Worm (Caenorhabditis elegans) whole organism, L1 larva: ENCODE results near the gene mec-17.

Source experiments
- F16B12.6 ChIP-seq: fragments of 150-350 bp; optimal IDR thresholded peaks from 2 replicates; lab custom pipeline; 2014; ENCODE audit warnings: missing biosample characterization, missing genetic modification characterization
- aly-2 ChIP-seq: fragments of 150-350 bp; optimal IDR thresholded peaks from 2 replicates; lab custom pipeline; 2014; ENCODE audit warnings: missing biosample characterization, missing genetic modification characterization
- blmp-1 ChIP-seq: fragments of 150-350 bp; optimal IDR thresholded peaks from 2 replicates; lab custom pipeline; 2014; ENCODE audit warnings: missing biosample characterization, missing genetic modification characterization
- ceh-90 ChIP-seq: sonication (generic microtip); optimal IDR thresholded peaks from 2 replicates; lab custom pipeline; 2016; ENCODE audit warnings: missing genetic modification characterization, missing compliant biosample characterization
- dpl-1 ChIP-seq, 3 experiments: fragments of 150-350 bp in 2 of 3; sonication (generic microtip) in 1 of 3; optimal IDR thresholded peaks; 2 replicates each; lab custom pipeline; 2014 to 2017; ENCODE audit warnings: missing biosample characterization in 3 of 3, missing genetic modification characterization in 3 of 3, missing genetic modification reagents in 3 of 3
- dsc-1 ChIP-seq: sonication (generic microtip); optimal IDR thresholded peaks from 2 replicates; lab custom pipeline; 2016; ENCODE audit warnings: mild to moderate bottlenecking, missing genetic modification characterization, missing compliant biosample characterization
- efl-1 ChIP-seq, 4 experiments: fragments of 150-350 bp; optimal IDR thresholded peaks in 3 of 4; peaks in 1 of 4; 1 replicate in 1 of 4; 2 replicates in 3 of 4; lab custom pipeline; 2014; ENCODE audit warnings: missing biosample characterization in 2 of 4, missing genetic modification characterization in 2 of 4, missing genetic modification reagents in 2 of 4
- efl-3 ChIP-seq: fragments of 200-800 bp; sonication (Bioruptor generic); optimal IDR thresholded peaks from 2 replicates; lab custom pipeline; 2018; ENCODE audit warnings: mild to moderate bottlenecking, missing genetic modification characterization, missing compliant biosample characterization
- elt-2 ChIP-seq: sonication (generic microtip); optimal IDR thresholded peaks from 2 replicates; lab custom pipeline; 2016; ENCODE audit warnings: missing genetic modification characterization, mild to moderate bottlenecking, inconsistent platforms, missing compliant biosample characterization, missing genetic modification reagents
- elt-3 ChIP-seq, 6 experiments: fragments of 150-350 bp in 1 of 6; sonication (generic microtip); optimal IDR thresholded peaks; 2 replicates each; lab custom pipeline; 2017 to 2018; ENCODE audit warnings: missing biosample characterization in 6 of 6, missing genetic modification characterization in 6 of 6, inconsistent platforms in 1 of 6
- fkh-8 ChIP-seq: sonication (generic microtip); optimal IDR thresholded peaks from 2 replicates; lab custom pipeline; 2016; ENCODE audit warnings: mild to moderate bottlenecking, missing genetic modification characterization, missing compliant biosample characterization
- fos-1 ChIP-seq: fragments of 150-350 bp; optimal IDR thresholded peaks from 2 replicates; lab custom pipeline; 2014; ENCODE audit warnings: missing biosample characterization, missing genetic modification characterization
- hlh-4 ChIP-seq: sonication (generic microtip); optimal IDR thresholded peaks from 2 replicates; lab custom pipeline; 2016; ENCODE audit warnings: mild to moderate bottlenecking, missing genetic modification characterization, missing compliant biosample characterization
- hpl-2 ChIP-seq: fragments of 150-350 bp; optimal IDR thresholded peaks from 2 replicates; lab custom pipeline; 2014; ENCODE audit warnings: missing biosample characterization, missing genetic modification reagents, missing genetic modification characterization
- isw-1 ChIP-seq: fragments of 200-800 bp; sonication (Bioruptor generic); IDR thresholded peaks from 2 replicates; pipeline ENCODE4 v1.3.6; 2022; ENCODE audit warnings: missing genetic modification characterization, missing compliant biosample characterization
- jun-1 ChIP-seq: fragments of 150-350 bp; optimal IDR thresholded peaks from 2 replicates; lab custom pipeline; 2014; ENCODE audit warnings: missing biosample characterization, missing genetic modification reagents, missing genetic modification characterization
- lin-13 ChIP-seq: fragments of 150-350 bp; optimal IDR thresholded peaks from 2 replicates; lab custom pipeline; 2014; ENCODE audit warnings: missing biosample characterization, missing genetic modification reagents, missing genetic modification characterization
- lin-14 ChIP-seq: fragments of 200-800 bp; sonication (Bioruptor generic); optimal IDR thresholded peaks from 2 replicates; lab custom pipeline; 2018; ENCODE audit warnings: mild to moderate bottlenecking, missing genetic modification characterization, moderate library complexity, missing compliant biosample characterization
- lin-15B ChIP-seq: fragments of 150-350 bp; sonication (generic microtip); optimal IDR thresholded peaks from 3 replicates; lab custom pipeline; 2014; ENCODE audit warnings: missing biosample characterization, missing genetic modification characterization
- lin-35 ChIP-seq, 2 experiments: fragments of 150-350 bp; optimal IDR thresholded peaks; 2 replicates each; lab custom pipeline; 2014; ENCODE audit warnings: missing biosample characterization in 2 of 2, missing genetic modification characterization in 2 of 2, missing genetic modification reagents in 2 of 2
- lin-39 ChIP-seq: fragments of 150-350 bp; optimal IDR thresholded peaks from 2 replicates; lab custom pipeline; 2014; ENCODE audit warnings: missing biosample characterization, missing genetic modification reagents, missing genetic modification characterization
- lsy-2 ChIP-seq, 2 experiments: fragments of 150-350 bp; optimal IDR thresholded peaks; 2 replicates each; lab custom pipeline; 2014; ENCODE audit warnings: missing biosample characterization in 2 of 2, missing genetic modification characterization in 2 of 2
- mdl-1 ChIP-seq, 2 experiments: fragments of 150-350 bp; optimal IDR thresholded peaks; 2 replicates each; lab custom pipeline; 2014 to 2017; ENCODE audit warnings: missing biosample characterization in 2 of 2, missing genetic modification characterization in 2 of 2, inconsistent platforms in 1 of 2
- mef-2 ChIP-seq: fragments of 150-350 bp; optimal IDR thresholded peaks from 2 replicates; lab custom pipeline; 2014; ENCODE audit warnings: missing biosample characterization, missing genetic modification characterization
- nhr-19 ChIP-seq: fragments of 200-800 bp; sonication (Bioruptor generic); conservative IDR thresholded peaks from 2 replicates; pipeline ENCODE4 v1.3.6; 2022; ENCODE audit warnings: missing genetic modification characterization, missing compliant biosample characterization
- nhr-20 ChIP-seq: sonication (generic microtip); optimal IDR thresholded peaks from 2 replicates; lab custom pipeline; 2016; ENCODE audit warnings: mild to moderate bottlenecking, missing genetic modification characterization, missing compliant biosample characterization
- nhr-237 ChIP-seq: fragments of 150-350 bp; optimal IDR thresholded peaks from 2 replicates; lab custom pipeline; 2014; ENCODE audit warnings: missing biosample characterization, missing genetic modification characterization
- nhr-28 ChIP-seq: fragments of 150-350 bp; optimal IDR thresholded peaks from 2 replicates; lab custom pipeline; 2014; ENCODE audit warnings: missing biosample characterization, missing genetic modification characterization
- nhr-47 ChIP-seq: sonication (generic microtip); optimal IDR thresholded peaks from 2 replicates; lab custom pipeline; 2016; ENCODE audit warnings: mild to moderate bottlenecking, missing genetic modification characterization, moderate library complexity, missing compliant biosample characterization
- nhr-71 ChIP-seq: sonication (generic microtip); optimal IDR thresholded peaks from 2 replicates; lab custom pipeline; 2016; ENCODE audit warnings: mild to moderate bottlenecking, missing genetic modification characterization, moderate library complexity, missing compliant biosample characterization
- nhr-76 ChIP-seq: sonication (generic microtip); optimal IDR thresholded peaks from 2 replicates; lab custom pipeline; 2017; ENCODE audit warnings: missing biosample characterization, missing genetic modification characterization
- nhr-77 ChIP-seq: fragments of 150-350 bp; optimal IDR thresholded peaks from 2 replicates; lab custom pipeline; 2014; ENCODE audit warnings: missing biosample characterization, missing genetic modification characterization
- nhr-84 ChIP-seq: sonication (generic microtip); optimal IDR thresholded peaks from 2 replicates; lab custom pipeline; 2017; ENCODE audit warnings: missing biosample characterization, missing genetic modification characterization
- nhr-85 ChIP-seq: sonication (generic microtip); peaks from one replicate; lab custom pipeline; 2016; ENCODE audit warnings: missing genetic modification characterization, inconsistent platforms, missing compliant biosample characterization
- nhr-90 ChIP-seq: sonication (generic microtip); optimal IDR thresholded peaks from 2 replicates; lab custom pipeline; 2016; ENCODE audit warnings: mild to moderate bottlenecking, missing genetic modification characterization, missing compliant biosample characterization; ENCODE audit not compliant: poor library complexity
- pag-3 ChIP-seq: sonication (generic microtip); optimal IDR thresholded peaks from 2 replicates; lab custom pipeline; 2017; ENCODE audit warnings: missing genetic modification characterization, mild to moderate bottlenecking, missing compliant biosample characterization, antibody characterized with exemption, borderline replicate concordance; ENCODE audit not compliant: insufficient read depth
- pax-3 ChIP-seq: fragments of 200-800 bp; sonication (Bioruptor generic); optimal IDR thresholded peaks from 2 replicates; lab custom pipeline; 2018; ENCODE audit warnings: mild to moderate bottlenecking, missing genetic modification characterization, moderate library complexity, missing compliant biosample characterization
- pqm-1 ChIP-seq: sonication (generic microtip); optimal IDR thresholded peaks from 3 replicates; lab custom pipeline; 2017; ENCODE audit warnings: missing biosample characterization, missing genetic modification characterization
- sptf-1 ChIP-seq: fragments of 150-350 bp; optimal IDR thresholded peaks from 2 replicates; lab custom pipeline; 2014; ENCODE audit warnings: missing biosample characterization, missing genetic modification characterization
- swsn-7 ChIP-seq: sonication (generic microtip); optimal IDR thresholded peaks from 2 replicates; lab custom pipeline; 2016; ENCODE audit warnings: missing genetic modification characterization, missing compliant biosample characterization
- tbx-2 ChIP-seq: sonication (generic microtip); optimal IDR thresholded peaks from 2 replicates; lab custom pipeline; 2016; ENCODE audit warnings: missing genetic modification characterization, missing compliant biosample characterization
- unc-86 ChIP-seq: sonication (generic microtip); optimal IDR thresholded peaks from 2 replicates; lab custom pipeline; 2016; ENCODE audit warnings: missing genetic modification characterization, missing compliant biosample characterization
- ztf-11 ChIP-seq, 2 experiments: sonication (generic microtip); optimal IDR thresholded peaks; 2 replicates each; lab custom pipeline; 2016 to 2017; ENCODE audit warnings: missing genetic modification characterization in 2 of 2, missing biosample characterization in 1 of 2, missing compliant biosample characterization in 1 of 2
- ztf-4 ChIP-seq: fragments of 150-350 bp; optimal IDR thresholded peaks from 2 replicates; lab custom pipeline; 2014; ENCODE audit warnings: missing biosample characterization, missing genetic modification characterization

The mec-17 gene

ce11 chrIV:8028372-8028771 lies 41.4 kb upstream of the mec-17 start (continued):
- TF ChIP-seq dpl-1 (GFP tag; optimal IDR thresholded peaks at IDR 0.05; lab: Kevin White, UChicago) (peak; percentile 53 to 58 (median 56)), pqm-1 (tag; lab: Kevin White, UChicago) (peak; percentile 66), mdl-1 (tag; optimal IDR thresholded peaks at IDR 0.05; lab: Kevin White, UChicago) (peak in 1 of 2 experiments; percentile 98), jun-1 (tag; lab: Kevin White, UChicago) (peak; percentile 20), blmp-1 (peak; percentile 93), dsc-1 (tag; lab: Kevin White, UChicago) (no peak), nhr-237 (tag; lab: Kevin White, UChicago) (no peak), ceh-90 (no peak), efl-3 (GFP tag; lab: Kevin White, UChicago) (no peak), nhr-19 (GFP tag; lab: Robert Waterston, UW) (peak; percentile 87), lsy-2 (tag; optimal IDR thresholded peaks at IDR 0.05; lab: Kevin White, UChicago) (peak; percentile 57), pax-3 (no peak), lin-13 (GFP tag; lab: Kevin White, UChicago) (peak; percentile 43), mef-2 (tag; lab: Kevin White, UChicago) (no peak), pag-3 (tag; lab: Kevin White, UChicago) (peak; percentile 58), sptf-1 (no peak), nhr-85 (peak; percentile 99), nhr-71 (tag; lab: Kevin White, UChicago) (peak; percentile 97), isw-1 (GFP tag; lab: Robert Waterston, UW) (no peak), hpl-2 (no peak), nhr-77 (tag; lab: Kevin White, UChicago) (no peak), lin-39 (tag; lab: Kevin White, UChicago) (no peak), lin-14 (peak; percentile 95), fkh-8 (no peak), elt-3 (tag; optimal IDR thresholded peaks at IDR 0.05; lab: Kevin White, UChicago) (peak in 5 of 6 experiments; percentile 90 to 99 (median 91)), F16B12.6 (no peak), efl-1 (optimal IDR thresholded peaks at IDR 0.05; lab: Kevin White, UChicago) (peak; percentile 5 to 22), efl-1 (GFP tag; optimal IDR thresholded peaks at IDR 0.05 in 1 of 2; lab: Kevin White, UChicago) (peak; percentile 2 to 90), ztf-11 (tag; optimal IDR thresholded peaks at IDR 0.05; lab: Kevin White, UChicago) (no peak), nhr-47 (tag; lab: Kevin White, UChicago) (peak; percentile 78), ztf-4 (tag; lab: Kevin White, UChicago) (peak; percentile 9), aly-2 (tag; lab: Kevin White, UChicago) (no peak), unc-86 (no peak), swsn-7 (tag; lab: Kevin White, UChicago) (peak; percentile 28), tbx-2 (tag; lab: Kevin White, UChicago) (peak; percentile 83)

- TF ChIP-seq nhr-28 (tag; lab: Kevin White, UChicago) (no peak), F16B12.6 (no peak), nhr-20 (tag; lab: Kevin White, UChicago) (peak; percentile 33), lin-14 (peak; percentile 24), nhr-77 (tag; lab: Kevin White, UChicago) (no peak), elt-3 (tag; optimal IDR thresholded peaks at IDR 0.05; lab: Kevin White, UChicago) (peak in 3 of 6 experiments; percentile 37 to 56 (median 44)), blmp-1 (peak; percentile 71), nhr-19 (GFP tag; lab: Robert Waterston, UW) (0 out of 2 replicates have a peak, but pooled peaks have one; percentile 9), nhr-71 (tag; lab: Kevin White, UChicago) (peak; percentile 35), hlh-4 (no peak), lin-15B (tag; lab: Kevin White, UChicago) (no peak), nhr-85 (peak; percentile 94)
Measured at ce11 chrIV:8027293-8027866, 40.4 kb upstream of the mec-17 start.

- TF ChIP-seq sptf-1 (no peak), pqm-1 (tag; lab: Kevin White, UChicago) (peak; percentile 10), nhr-71 (tag; lab: Kevin White, UChicago) (peak; percentile 63), blmp-1 (peak; percentile 72), mdl-1 (tag; optimal IDR thresholded peaks at IDR 0.05; lab: Kevin White, UChicago) (peak in 1 of 2 experiments; percentile 24), elt-2 (tag; lab: Kevin White, UChicago) (peak; percentile 62), nhr-20 (tag; lab: Kevin White, UChicago) (peak; percentile 42), lsy-2 (tag; optimal IDR thresholded peaks at IDR 0.05; lab: Kevin White, UChicago) (peak in 1 of 2 experiments; percentile 17), elt-3 (tag; optimal IDR thresholded peaks at IDR 0.05; lab: Kevin White, UChicago) (peak in 4 of 6 experiments; percentile 64 to 85 (median 78)), fos-1 (peak; percentile 40), nhr-76 (tag; lab: Kevin White, UChicago) (no peak), nhr-84 (tag; lab: Kevin White, UChicago) (no peak), lin-14 (peak; percentile 57), lin-35 (GFP tag; optimal IDR thresholded peaks at IDR 0.05; lab: Kevin White, UChicago) (peak in 1 of 2 experiments; percentile 35), nhr-85 (peak; percentile 74), nhr-90 (tag; lab: Kevin White, UChicago) (peak; percentile 35)
Measured at ce11 chrIV:8026361-8026760, 39.4 kb upstream of the mec-17 start.
